Fruit fly (Drosophila melanogaster): Measurements from ENCODE around the gene CG6195.

Gene CG6195

DNA sequence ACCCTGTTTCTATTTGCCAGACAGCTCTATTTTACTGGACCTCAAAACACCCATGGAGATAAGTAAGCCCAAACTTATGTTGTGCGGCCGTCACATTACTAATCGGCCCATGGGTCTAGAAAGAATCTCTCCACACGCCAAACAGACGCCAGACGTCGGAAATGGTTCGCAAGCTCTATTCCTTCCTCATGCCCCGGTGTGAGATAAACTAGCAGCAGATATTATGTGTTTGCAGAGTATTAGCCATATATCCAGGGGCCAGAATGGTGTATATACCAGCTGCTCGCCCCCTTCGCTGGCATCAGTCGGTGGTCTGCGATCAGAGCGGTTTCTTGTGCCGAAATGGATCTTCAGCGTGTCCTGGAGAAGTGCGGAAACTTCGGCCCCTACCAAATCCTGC lies 38.3 kb downstream of the CG6195 start, which contains the start of gene CG17752:
CG17752 (plus strand) TSS at position 301 of the 400 bp plus-strand sequence.
- no peak for TF ChIP-seq CTCF (optimal IDR thresholded peaks at IDR 0.05)
- no peak for TF ChIP-seq CG8478 (optimal IDR thresholded peaks at IDR 0.05)

DNA sequence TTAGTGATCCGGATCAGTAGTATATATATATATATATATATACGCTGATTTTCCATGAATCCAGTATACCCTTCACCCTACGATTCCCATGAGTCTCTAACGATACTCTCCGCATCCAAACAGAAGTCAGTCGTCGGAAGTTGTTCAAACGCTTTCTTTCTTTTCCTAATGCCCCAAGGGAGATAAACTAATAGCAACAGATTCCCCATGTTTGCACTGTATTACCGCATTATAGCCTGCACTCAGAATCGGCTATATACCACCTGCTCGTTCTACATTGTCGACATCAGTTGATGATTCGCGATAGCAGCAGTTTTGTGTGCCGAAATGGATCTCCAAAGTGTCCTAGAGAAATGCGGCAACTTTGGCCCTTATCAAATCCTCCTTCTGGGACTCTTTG lies 41.3 kb downstream of the CG6195 start, which contains the start of gene CG17751:
CG17751 (plus strand) TSS at position 301 of the 400 bp plus-strand sequence.
- TF ChIP-seq CTCF (optimal IDR thresholded peaks at IDR 0.05) (no peak), CG8478 (optimal IDR thresholded peaks at IDR 0.05) (no peak)

DNA sequence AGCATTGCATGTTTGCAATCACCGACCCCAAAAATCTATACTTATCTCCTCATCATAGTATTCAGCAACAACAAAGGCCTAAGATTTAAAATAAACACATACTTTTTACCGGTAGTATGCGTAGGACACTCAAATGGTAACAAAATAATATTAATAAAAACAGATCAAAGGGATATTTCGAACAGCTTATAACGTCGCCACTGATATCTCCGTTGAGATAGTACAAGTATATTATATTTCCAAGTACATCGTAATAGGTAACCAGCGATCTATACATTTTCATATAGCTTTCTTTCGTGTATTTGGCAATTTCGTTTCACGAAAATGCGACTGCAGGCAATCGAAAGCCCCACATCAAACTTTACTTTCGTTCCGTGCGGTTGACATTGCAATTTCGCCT lies 45.2 kb downstream of the CG6195 start, which contains the start of gene CG7342:
CG7342 (plus strand) TSS at position 380 of the 400 bp plus-strand sequence.
- TF ChIP-seq CTCF (optimal IDR thresholded peaks at IDR 0.05) (no peak), CG8478 (optimal IDR thresholded peaks at IDR 0.05) (no peak)

DNA sequence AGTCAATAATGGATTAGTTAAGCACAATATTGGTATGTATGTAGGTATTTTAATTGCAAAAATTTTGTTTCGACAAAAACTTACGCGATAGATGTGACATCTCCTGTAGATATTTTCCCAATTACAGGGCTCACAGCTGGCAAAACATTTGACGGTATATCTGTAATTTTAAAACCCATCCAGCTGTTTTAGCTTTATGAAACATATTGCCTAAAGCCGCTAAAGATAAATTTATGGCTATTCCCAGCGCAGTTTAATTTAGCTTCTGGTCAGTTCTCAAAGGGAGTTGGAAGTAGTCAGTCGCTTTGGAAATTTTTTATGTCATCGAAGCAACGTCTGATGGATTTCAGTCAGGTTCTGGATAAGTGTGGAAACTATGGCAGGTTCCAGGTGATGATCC lies 47.9 kb downstream of the CG6195 start, which contains the start of gene CG7333:
CG7333 (plus strand) TSS at position 301 of the 400 bp plus-strand sequence.
- TF ChIP-seq CTCF (optimal IDR thresholded peaks at IDR 0.05) (no peak), CG8478 (optimal IDR thresholded peaks at IDR 0.05) (no peak)

DNA sequence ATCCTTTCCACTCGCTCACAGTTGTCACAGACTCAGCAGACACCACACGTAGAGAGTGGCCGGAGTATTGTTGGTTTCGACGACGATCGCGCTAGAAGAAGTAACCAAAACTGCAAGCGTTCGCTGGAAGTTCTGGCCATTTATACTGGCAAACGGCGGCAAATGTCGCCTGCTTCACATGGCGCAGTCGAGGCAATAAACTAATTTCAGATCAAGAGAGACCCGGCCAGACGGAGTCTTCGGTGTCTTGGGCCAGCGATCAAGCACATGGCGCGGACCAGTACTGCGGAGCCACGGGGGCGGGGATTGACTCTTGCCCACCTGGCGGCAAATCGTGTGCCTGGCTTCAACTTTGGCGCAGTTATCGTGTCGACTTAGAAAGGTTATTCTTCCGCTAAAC lies 49.4 kb downstream of the CG6195 start, which contains the start of gene Cpr92A:
Cpr92A (minus strand) TSS at position 101 of the 400 bp plus-strand sequence.
- TF ChIP-seq CTCF (optimal IDR thresholded peaks at IDR 0.05) (no peak), CG8478 (optimal IDR thresholded peaks at IDR 0.05) (no peak)

Measured in S2 (cell line).